Fruit fly (Drosophila melanogaster) whole organism, embryonic: ENCODE data around the gene CG8665.

Experiments used
- CG10267 ChIP-seq: fragments of 200-800 bp; sonication (Bioruptor generic); optimal IDR thresholded peaks from 2 replicates; lab custom pipeline; 2018; ENCODE audit warnings: missing biosample characterization, mild to moderate bottlenecking, missing genetic modification characterization, moderate library complexity
- CG10274 ChIP-seq: fragments of 200-800 bp; sonication (Bioruptor generic); optimal IDR thresholded peaks from 3 replicates; lab custom pipeline; 2017; ENCODE audit warnings: missing biosample characterization, mild to moderate bottlenecking, missing genetic modification characterization
- CG11560 ChIP-seq: fragments of 200-800 bp; sonication (Bioruptor generic); IDR thresholded peaks from 3 replicates; pipeline ENCODE4 v1.3.6; 2022; ENCODE audit warnings: missing biosample characterization, missing genetic modification characterization
- CG12942 ChIP-seq: fragments of 200-800 bp; sonication (Bioruptor generic); optimal IDR thresholded peaks from 3 replicates; lab custom pipeline; 2016; ENCODE audit warnings: missing biosample characterization, missing genetic modification characterization
- CG14014 ChIP-seq: fragments of 200-800 bp; sonication (Bioruptor generic); IDR thresholded peaks from 2 replicates; pipeline ENCODE4 v1.3.6; 2022; ENCODE audit warnings: missing biosample characterization, missing genetic modification characterization
- CG14050 ChIP-seq: fragments of 200-800 bp; sonication (Bioruptor generic); IDR thresholded peaks from 3 replicates; pipeline ENCODE4 v1.3.6; 2022; ENCODE audit warnings: missing biosample characterization, missing genetic modification characterization
- CG1647 ChIP-seq: fragments of 200-800 bp; sonication (Bioruptor generic); optimal IDR thresholded peaks from 3 replicates; lab custom pipeline; 2016; ENCODE audit warnings: missing biosample characterization, missing genetic modification characterization
- CG17829 ChIP-seq: fragments of 200-800 bp; optimal IDR thresholded peaks from 2 replicates; lab custom pipeline; 2019; ENCODE audit warnings: missing biosample characterization, mild to moderate bottlenecking, missing genetic modification characterization, moderate library complexity
- CG3281 ChIP-seq: fragments of 200-800 bp; sonication (Bioruptor generic); optimal IDR thresholded peaks from 3 replicates; lab custom pipeline; 2017; ENCODE audit warnings: missing biosample characterization, mild to moderate bottlenecking, missing genetic modification characterization
- CG3407 ChIP-seq: fragments of 200-800 bp; sonication (Bioruptor generic); optimal IDR thresholded peaks from 2 replicates; lab custom pipeline; 2018; ENCODE audit warnings: missing biosample characterization, mild to moderate bottlenecking, missing genetic modification characterization
- CG4707 ChIP-seq: fragments of 200-800 bp; sonication (Bioruptor generic); optimal IDR thresholded peaks from 2 replicates; lab custom pipeline; 2018; ENCODE audit warnings: missing biosample characterization, mild to moderate bottlenecking, missing genetic modification characterization, moderate library complexity
- CG6175 ChIP-seq: fragments of 200-800 bp; sonication (Bioruptor generic); IDR thresholded peaks from 3 replicates; pipeline ENCODE4 v1.3.6; 2022; ENCODE audit warnings: missing biosample characterization, missing genetic modification characterization
- CG6254 ChIP-seq: fragments of 200-800 bp; sonication (Bioruptor generic); optimal IDR thresholded peaks from 3 replicates; lab custom pipeline; 2017; ENCODE audit warnings: mild to moderate bottlenecking, missing biosample characterization, missing genetic modification reagents, missing genetic modification characterization
- CG6683 ChIP-seq: fragments of 200-800 bp; sonication (Bioruptor generic); optimal IDR thresholded peaks from 2 replicates; lab custom pipeline; 2017; ENCODE audit warnings: missing biosample characterization, mild to moderate bottlenecking, missing genetic modification characterization, missing genetic modification reagents
- CG8089 ChIP-seq: fragments of 200-800 bp; sonication (Bioruptor generic); optimal IDR thresholded peaks from 3 replicates; lab custom pipeline; 2016; ENCODE audit warnings: missing biosample characterization, missing genetic modification characterization
- CG8290 ChIP-seq, 3 experiments: fragments of 200-800 bp; sonication (Bioruptor generic); optimal IDR thresholded peaks; 2 replicates each; lab custom pipeline; 2016 to 2019; ENCODE audit warnings: missing biosample characterization in 3 of 3, missing genetic modification characterization in 3 of 3, mild to moderate bottlenecking in 2 of 3, moderate library complexity in 1 of 3
- Camta ChIP-seq: fragments of 200-800 bp; sonication (Bioruptor generic); optimal IDR thresholded peaks from 2 replicates; lab custom pipeline; 2016; ENCODE audit warnings: missing biosample characterization, missing genetic modification characterization
- CkIIα-i1 ChIP-seq: fragments of 200-800 bp; sonication (Bioruptor generic); IDR thresholded peaks from 2 replicates; pipeline ENCODE4 v1.3.6; 2022; ENCODE audit warnings: missing biosample characterization, missing genetic modification characterization
- Dll ChIP-seq: fragments of 200-800 bp; sonication (Bioruptor generic); IDR thresholded peaks from 4 replicates; pipeline ENCODE4 v1.3.6; 2022; ENCODE audit warnings: missing biosample characterization, missing genetic modification characterization; ENCODE audit not compliant: partially characterized antibody
- Fer1 ChIP-seq: fragments of 200-800 bp; sonication (Bioruptor generic); optimal IDR thresholded peaks from 2 replicates; lab custom pipeline; 2017; ENCODE audit warnings: missing biosample characterization, mild to moderate bottlenecking, missing genetic modification characterization
- Jarid2 ChIP-seq: fragments of 200-800 bp; sonication (Bioruptor generic); optimal IDR thresholded peaks from 3 replicates; lab custom pipeline; 2017; ENCODE audit warnings: mild to moderate bottlenecking, missing biosample characterization, missing genetic modification reagents, missing genetic modification characterization
- Mad ChIP-seq: fragments of 200-800 bp; sonication (Bioruptor generic); optimal IDR thresholded peaks from 2 replicates; lab custom pipeline; 2016; ENCODE audit warnings: missing biosample characterization, missing genetic modification characterization
- PHDP ChIP-seq: fragments of 200-800 bp; sonication (Bioruptor generic); optimal IDR thresholded peaks from 3 replicates; lab custom pipeline; 2018; ENCODE audit warnings: missing biosample characterization, mild to moderate bottlenecking, missing genetic modification characterization, moderate library complexity
- Sin3A ChIP-seq: fragments of >200 bp; optimal IDR thresholded peaks from 2 replicates; lab custom pipeline; 2018
- Taf1 ChIP-seq: fragments of 200-800 bp; sonication (Bioruptor generic); IDR thresholded peaks from 2 replicates; pipeline ENCODE4 v1.3.6; 2022; ENCODE audit warnings: missing biosample characterization, missing genetic modification characterization
- Xbp1 ChIP-seq: fragments of 200-800 bp; sonication (Bioruptor generic); optimal IDR thresholded peaks from 3 replicates; lab custom pipeline; 2016; ENCODE audit warnings: missing biosample characterization, mild to moderate bottlenecking, missing genetic modification characterization
- bbx ChIP-seq: fragments of 200-800 bp; sonication (Bioruptor generic); IDR thresholded peaks from 2 replicates; pipeline ENCODE4 v1.3.6; 2022; ENCODE audit warnings: missing biosample characterization, missing genetic modification characterization; ENCODE audit not compliant: partially characterized antibody
- cato ChIP-seq: fragments of 200-800 bp; sonication (Bioruptor generic); optimal IDR thresholded peaks from 2 replicates; lab custom pipeline; 2016; ENCODE audit warnings: missing biosample characterization, missing genetic modification characterization, borderline replicate concordance
- cg ChIP-seq: fragments of 200-800 bp; sonication (Bioruptor generic); optimal IDR thresholded peaks from 3 replicates; lab custom pipeline; 2019; ENCODE audit warnings: missing biosample characterization, mild to moderate bottlenecking, missing genetic modification characterization, moderate library complexity
- ci ChIP-seq: fragments of 200-800 bp; sonication (Bioruptor generic); IDR thresholded peaks from 3 replicates; pipeline ENCODE4 v1.3.6; 2022; ENCODE audit warnings: missing biosample characterization, missing genetic modification characterization
- da ChIP-seq: fragments of 200-800 bp; sonication (Bioruptor generic); optimal IDR thresholded peaks from 2 replicates; lab custom pipeline; 2016; ENCODE audit warnings: missing biosample characterization, missing genetic modification characterization
- dmrt11E ChIP-seq: fragments of 200-800 bp; sonication (Bioruptor generic); optimal IDR thresholded peaks from 3 replicates; lab custom pipeline; 2018; ENCODE audit warnings: missing biosample characterization, mild to moderate bottlenecking, missing genetic modification characterization, moderate library complexity
- gcm2 ChIP-seq: fragments of 200-800 bp; sonication (Bioruptor generic); optimal IDR thresholded peaks from 2 replicates; lab custom pipeline; 2016; ENCODE audit warnings: missing biosample characterization, missing genetic modification characterization
- gt ChIP-seq: fragments of 200-800 bp; sonication (Bioruptor generic); IDR thresholded peaks from 2 replicates; pipeline ENCODE4 v1.3.6; 2022; ENCODE audit warnings: missing biosample characterization, missing genetic modification characterization
- jing ChIP-seq: fragments of 200-800 bp; sonication (Bioruptor generic); optimal IDR thresholded peaks from 2 replicates; lab custom pipeline; 2018; ENCODE audit warnings: missing biosample characterization, mild to moderate bottlenecking, missing genetic modification characterization
- ken ChIP-seq: fragments of 200-800 bp; sonication (Bioruptor generic); IDR thresholded peaks from 3 replicates; pipeline ENCODE4 v1.3.6; 2022; ENCODE audit warnings: missing biosample characterization, missing genetic modification characterization
- kni ChIP-seq: fragments of 200-800 bp; sonication (Bioruptor generic); optimal IDR thresholded peaks from 3 replicates; lab custom pipeline; 2017; ENCODE audit warnings: mild to moderate bottlenecking, missing biosample characterization, missing genetic modification reagents, missing genetic modification characterization
- knrl ChIP-seq: fragments of 200-800 bp; sonication (Bioruptor generic); IDR thresholded peaks from 3 replicates; pipeline ENCODE4 v1.3.6; 2022; ENCODE audit warnings: missing biosample characterization, missing genetic modification characterization; ENCODE audit not compliant: partially characterized antibody
- lola ChIP-seq, 3 experiments: fragments of >200 bp in 2 of 3; fragments of 200-800 bp in 1 of 3; sonication (Bioruptor generic) in 1 of 3; optimal IDR thresholded peaks; 2 replicates each; lab custom pipeline; 2017 to 2019; ENCODE audit warnings: missing biosample characterization in 3 of 3, missing genetic modification characterization in 3 of 3, mild to moderate bottlenecking in 1 of 3, moderate library complexity in 1 of 3
- maf-S ChIP-seq: fragments of 200-800 bp; sonication (Bioruptor generic); optimal IDR thresholded peaks from 2 replicates; lab custom pipeline; 2016; ENCODE audit warnings: missing biosample characterization, missing genetic modification characterization
- mam ChIP-seq: fragments of 200-800 bp; sonication (Bioruptor generic); optimal IDR thresholded peaks from 3 replicates; lab custom pipeline; 2016; ENCODE audit warnings: missing biosample characterization, missing genetic modification characterization
- nerfin-2 ChIP-seq: fragments of 200-800 bp; sonication (Bioruptor generic); IDR thresholded peaks from 2 replicates; pipeline ENCODE4 v1.3.6; 2022; ENCODE audit warnings: missing biosample characterization, missing genetic modification characterization; ENCODE audit not compliant: partially characterized antibody
- pum ChIP-seq: fragments of 200-800 bp; sonication (Bioruptor generic); optimal IDR thresholded peaks from 2 replicates; lab custom pipeline; 2016; ENCODE audit warnings: missing biosample characterization, missing genetic modification characterization
- repo ChIP-seq: fragments of 200-800 bp; sonication (Bioruptor generic); optimal IDR thresholded peaks from 2 replicates; lab custom pipeline; 2016; ENCODE audit warnings: missing biosample characterization, missing genetic modification characterization
- sim ChIP-seq: fragments of 200-800 bp; sonication (Bioruptor generic); IDR thresholded peaks from 2 replicates; pipeline ENCODE4 v1.3.6; 2022; ENCODE audit warnings: missing biosample characterization, missing genetic modification characterization
- sob ChIP-seq: fragments of 200-800 bp; sonication (Bioruptor generic); IDR thresholded peaks from 2 replicates; pipeline ENCODE4 v1.3.6; 2022; ENCODE audit warnings: missing biosample characterization, missing genetic modification characterization
- sqz ChIP-seq: fragments of 200-800 bp; sonication (Bioruptor generic); optimal IDR thresholded peaks from 3 replicates; lab custom pipeline; 2018; ENCODE audit warnings: missing biosample characterization, mild to moderate bottlenecking, missing genetic modification characterization
- sug ChIP-seq: fragments of 200-800 bp; optimal IDR thresholded peaks from 2 replicates; lab custom pipeline; 2019; ENCODE audit warnings: missing biosample characterization, mild to moderate bottlenecking, missing genetic modification characterization, moderate library complexity
- tgo ChIP-seq: fragments of 200-800 bp; sonication (Bioruptor generic); IDR thresholded peaks from 3 replicates; pipeline ENCODE4 v1.3.6; 2022; ENCODE audit warnings: missing biosample characterization, missing genetic modification characterization
- twi ChIP-seq: fragments of 200-800 bp; optimal IDR thresholded peaks from 2 replicates; lab custom pipeline; 2019; ENCODE audit warnings: missing biosample characterization, mild to moderate bottlenecking, missing genetic modification characterization, moderate library complexity
- usp ChIP-seq: fragments of >200 bp; optimal IDR thresholded peaks from 2 replicates; lab custom pipeline; 2017; ENCODE audit warnings: missing biosample characterization, missing genetic modification characterization

The CG8665 gene

dm6 chr2L:21344203-21344753 is 26.7 kb upstream of the CG8665 start, which contains the start of gene Tsp39D (continued):
- TF ChIP-seq CG3407 (GFP tag; lab: Kevin White, UChicago), result no peak
- TF ChIP-seq CG4707, result no peak
- TF ChIP-seq CG17829 (tag; lab: Kevin White, UChicago), result peak; percentile 31
- peak; percentile 56 for TF ChIP-seq CG10267 (tag; lab: Kevin White, UChicago)
- no peak for TF ChIP-seq CG6683 (GFP tag; lab: Kevin White, UChicago)
- TF ChIP-seq mam (GFP tag; lab: Kevin White, UChicago), result no peak
- no peak for TF ChIP-seq pum (GFP tag; lab: Kevin White, UChicago)
- TF ChIP-seq sug (tag; lab: Kevin White, UChicago), result no peak
- TF ChIP-seq da (GFP tag; lab: Kevin White, UChicago), result no peak
- TF ChIP-seq CG8290 (GFP tag; optimal IDR thresholded peaks at IDR 0.05; lab: Kevin White, UChicago), result peak; percentile 45
- peak in 1 of 2 experiments; percentile 39 for TF ChIP-seq CG8290 (tag; optimal IDR thresholded peaks at IDR 0.05; lab: Kevin White, UChicago)
- TF ChIP-seq sob, result no peak
- TF ChIP-seq repo (GFP tag; lab: Kevin White, UChicago), result no peak
- no peak for TF ChIP-seq gcm2 (GFP tag; lab: Kevin White, UChicago)
- no peak for TF ChIP-seq CG1647 (GFP tag; lab: Kevin White, UChicago)
- 0 out of 3 replicates have a peak, but pooled peaks have one; percentile 6 for TF ChIP-seq ken (GFP tag; lab: Robert Waterston, UW)
- no peak for TF ChIP-seq CG6175 (GFP tag; lab: Robert Waterston, UW)
- no peak for TF ChIP-seq CG3281
- no peak for TF ChIP-seq jing (GFP tag; lab: Kevin White, UChicago)
- TF ChIP-seq nerfin-2 (GFP tag; lab: Robert Waterston, UW), result peak; percentile 85
- TF ChIP-seq usp, result no peak
- no peak for TF ChIP-seq sqz (GFP tag; lab: Kevin White, UChicago)
- TF ChIP-seq Jarid2 (GFP tag; lab: Kevin White, UChicago), result peak; percentile 33
- TF ChIP-seq Xbp1 (GFP tag; lab: Kevin White, UChicago), result peak; percentile 8
- TF ChIP-seq CG10274 (GFP tag; lab: Kevin White, UChicago), result no peak
- TF ChIP-seq cg (GFP tag; lab: Kevin White, UChicago), result no peak
- TF ChIP-seq PHDP (tag; lab: Kevin White, UChicago), result peak; percentile 14
- peak; percentile 87 for TF ChIP-seq bbx (GFP tag; lab: Robert Waterston, UW)
- TF ChIP-seq CG14050 (GFP tag; lab: Robert Waterston, UW), result no peak
- no peak for TF ChIP-seq CkIIα-i1 (GFP tag; lab: Robert Waterston, UW)
- peak; percentile 89 for TF ChIP-seq Dll (GFP tag; lab: Robert Waterston, UW)
- TF ChIP-seq twi, result no peak
- TF ChIP-seq Taf1 (GFP tag; lab: Robert Waterston, UW), result no peak
- no peak for TF ChIP-seq maf-S (GFP tag; lab: Kevin White, UChicago)
- TF ChIP-seq lola (GFP tag; optimal IDR thresholded peaks at IDR 0.05; lab: Kevin White, UChicago), result no peak
- no peak for TF ChIP-seq dmrt11E (tag; lab: Kevin White, UChicago)
- TF ChIP-seq gt (GFP tag; lab: Robert Waterston, UW), result no peak
- peak; percentile 77 for TF ChIP-seq Sin3A (lab: Kevin White, UChicago)
- TF ChIP-seq Mad (GFP tag; lab: Kevin White, UChicago), result no peak
- no peak for TF ChIP-seq CG6254
- peak; percentile 18 for TF ChIP-seq kni (GFP tag; lab: Kevin White, UChicago)
- no peak for TF ChIP-seq CG11560 (tag; lab: Robert Waterston, UW)
- peak; percentile 96 for TF ChIP-seq knrl (GFP tag; lab: Robert Waterston, UW)
- TF ChIP-seq sim (GFP tag; lab: Robert Waterston, UW), result no peak
- no peak for TF ChIP-seq Camta (GFP tag; lab: Kevin White, UChicago)
- no peak for TF ChIP-seq CG12942 (GFP tag; lab: Kevin White, UChicago)
- no peak for TF ChIP-seq CG14014 (GFP tag; lab: Robert Waterston, UW)
- no peak for TF ChIP-seq Fer1
- no peak for TF ChIP-seq tgo (GFP tag; lab: Robert Waterston, UW)
- no peak for TF ChIP-seq CG8089 (GFP tag; lab: Kevin White, UChicago)
- no peak for TF ChIP-seq ci
- TF ChIP-seq cato, result no peak
